Worm (Caenorhabditis elegans) whole organism, L2 larva: ENCODE data around the gene T27A10.2.

ENCODE experiments used
- alr-1 ChIP-seq: fragments of 150-350 bp; optimal IDR thresholded peaks from 2 replicates; lab custom pipeline; 2014; ENCODE audit warnings: missing biosample characterization, missing genetic modification characterization
- aly-2 ChIP-seq: fragments of 150-350 bp; optimal IDR thresholded peaks from 2 replicates; lab custom pipeline; 2014; ENCODE audit warnings: missing biosample characterization, missing genetic modification characterization
- blmp-1 ChIP-seq: sonication (generic microtip); optimal IDR thresholded peaks from 2 replicates; lab custom pipeline; 2017; ENCODE audit warnings: missing genetic modification characterization, mild to moderate bottlenecking, missing compliant biosample characterization, antibody characterized with exemption, moderate library complexity; ENCODE audit not compliant: insufficient read depth
- lin-13 ChIP-seq: fragments of 150-350 bp; optimal IDR thresholded peaks from 2 replicates; lab custom pipeline; 2014; ENCODE audit warnings: missing biosample characterization, missing genetic modification reagents, missing genetic modification characterization
- nhr-129 ChIP-seq: fragments of 150-350 bp; optimal IDR thresholded peaks from 2 replicates; lab custom pipeline; 2014; ENCODE audit warnings: missing biosample characterization, missing genetic modification characterization
- nhr-25 ChIP-seq: fragments of 150-350 bp; sonication (generic microtip); optimal IDR thresholded peaks from 3 replicates; lab custom pipeline; 2014; ENCODE audit warnings: missing biosample characterization, missing genetic modification characterization
- nhr-77 ChIP-seq: fragments of 150-350 bp; optimal IDR thresholded peaks from 2 replicates; lab custom pipeline; 2014; ENCODE audit warnings: missing biosample characterization, missing genetic modification characterization
- unc-39 ChIP-seq: fragments of 150-350 bp; optimal IDR thresholded peaks from 2 replicates; lab custom pipeline; 2014; ENCODE audit warnings: missing biosample characterization, missing genetic modification characterization
- zag-1 ChIP-seq: fragments of 150-350 bp; optimal IDR thresholded peaks from 2 replicates; lab custom pipeline; 2014; ENCODE audit warnings: missing biosample characterization, missing genetic modification characterization

DNA sequence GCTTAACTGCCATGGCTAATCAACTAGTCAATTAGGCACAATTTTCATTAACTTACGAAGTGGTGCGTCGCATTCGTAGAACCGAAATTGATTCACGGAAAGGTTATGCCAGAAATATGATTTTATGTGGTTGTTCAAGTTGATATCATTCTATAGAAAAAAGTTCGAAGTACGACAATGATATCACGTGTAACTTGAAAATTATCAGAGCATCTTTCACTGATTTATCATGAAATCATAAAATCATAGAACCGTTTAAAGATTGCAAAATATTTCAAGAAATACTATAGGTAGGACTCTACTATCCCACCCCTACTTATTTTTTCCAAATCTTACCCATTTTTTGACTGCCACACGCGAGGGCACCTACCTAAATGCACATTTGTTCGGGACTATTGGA is 32.8 kb upstream of the T27A10.2 start:
- TF ChIP-seq nhr-25 (tag; lab: Kevin White, UChicago) (no peak), alr-1 (tag; lab: Kevin White, UChicago) (no peak), unc-39 (tag; lab: Kevin White, UChicago) (no peak), blmp-1 (tag; lab: Kevin White, UChicago) (no peak), zag-1 (tag; lab: Kevin White, UChicago) (no peak), nhr-129 (no peak), aly-2 (tag; lab: Kevin White, UChicago) (no peak), lin-13 (no peak), nhr-77 (tag; lab: Kevin White, UChicago) (no peak)
